Worm (Caenorhabditis elegans) whole organism, L1 larva: ENCODE data around the gene rpl-10.

Experiments
- C34B4.2 ChIP-seq: sonication (generic microtip); optimal IDR thresholded peaks from 2 replicates; lab custom pipeline; 2017; ENCODE audit warnings: mild to moderate bottlenecking, missing genetic modification characterization, missing compliant biosample characterization
- aly-2 ChIP-seq: fragments of 150-350 bp; optimal IDR thresholded peaks from 2 replicates; lab custom pipeline; 2014; ENCODE audit warnings: missing biosample characterization, missing genetic modification characterization
- ama-1 ChIP-seq: fragments of 150-350 bp; optimal IDR thresholded peaks from 2 replicates; lab custom pipeline; 2014
- blmp-1 ChIP-seq: fragments of 150-350 bp; optimal IDR thresholded peaks from 2 replicates; lab custom pipeline; 2014; ENCODE audit warnings: missing biosample characterization, missing genetic modification characterization
- ceh-63 ChIP-seq: fragments of 200-800 bp; sonication (Bioruptor generic); optimal IDR thresholded peaks from 2 replicates; lab custom pipeline; 2018; ENCODE audit warnings: mild to moderate bottlenecking, missing genetic modification characterization, missing compliant biosample characterization
- ceh-8 ChIP-seq: fragments of 200-800 bp; sonication (Bioruptor generic); optimal IDR thresholded peaks from 2 replicates; lab custom pipeline; 2018; ENCODE audit warnings: mild to moderate bottlenecking, missing genetic modification characterization, moderate library complexity, missing compliant biosample characterization
- ceh-82 ChIP-seq, 3 experiments: fragments of 150-350 bp in 1 of 3; sonication (generic microtip) in 2 of 3; optimal IDR thresholded peaks; 2 replicates each; lab custom pipeline; 2014 to 2017; ENCODE audit warnings: missing biosample characterization in 3 of 3, missing genetic modification characterization in 3 of 3
- ceh-90 ChIP-seq: sonication (generic microtip); optimal IDR thresholded peaks from 2 replicates; lab custom pipeline; 2016; ENCODE audit warnings: missing genetic modification characterization, missing compliant biosample characterization
- ces-1 ChIP-seq: fragments of 150-350 bp; optimal IDR thresholded peaks from 2 replicates; lab custom pipeline; 2014; ENCODE audit warnings: missing biosample characterization, missing genetic modification reagents, missing genetic modification characterization
- efl-1 ChIP-seq, 4 experiments: fragments of 150-350 bp; optimal IDR thresholded peaks in 3 of 4; peaks in 1 of 4; 1 replicate in 1 of 4; 2 replicates in 3 of 4; lab custom pipeline; 2014; ENCODE audit warnings: missing biosample characterization in 2 of 4, missing genetic modification characterization in 2 of 4, missing genetic modification reagents in 2 of 4
- efl-3 ChIP-seq: fragments of 200-800 bp; sonication (Bioruptor generic); optimal IDR thresholded peaks from 2 replicates; lab custom pipeline; 2018; ENCODE audit warnings: mild to moderate bottlenecking, missing genetic modification characterization, missing compliant biosample characterization
- egl-13 ChIP-seq: sonication (generic microtip); optimal IDR thresholded peaks from 2 replicates; lab custom pipeline; 2016; ENCODE audit warnings: missing genotype, missing genetic modification reagents, missing genetic modification characterization, missing compliant biosample characterization
- egl-27 ChIP-seq, 2 experiments: fragments of 150-350 bp in 1 of 2; sonication (generic microtip); optimal IDR thresholded peaks; 3 replicates each; lab custom pipeline; 2017 to 2018; ENCODE audit warnings: missing biosample characterization in 2 of 2, missing genetic modification characterization in 2 of 2, missing genetic modification reagents in 2 of 2
- elt-2 ChIP-seq: sonication (generic microtip); optimal IDR thresholded peaks from 2 replicates; lab custom pipeline; 2016; ENCODE audit warnings: missing genetic modification characterization, mild to moderate bottlenecking, inconsistent platforms, missing compliant biosample characterization, missing genetic modification reagents
- ets-5 ChIP-seq: fragments of 200-800 bp; sonication (Bioruptor generic); IDR thresholded peaks from 2 replicates; pipeline ENCODE4 v1.3.6; 2022; ENCODE audit warnings: missing genetic modification characterization, missing compliant biosample characterization
- fkh-10 ChIP-seq: sonication (generic microtip); optimal IDR thresholded peaks from 2 replicates; lab custom pipeline; 2017; ENCODE audit warnings: missing biosample characterization, missing genetic modification reagents, missing genetic modification characterization
- hlh-4 ChIP-seq: sonication (generic microtip); optimal IDR thresholded peaks from 2 replicates; lab custom pipeline; 2016; ENCODE audit warnings: mild to moderate bottlenecking, missing genetic modification characterization, missing compliant biosample characterization
- hpl-2 ChIP-seq: fragments of 150-350 bp; optimal IDR thresholded peaks from 2 replicates; lab custom pipeline; 2014; ENCODE audit warnings: missing biosample characterization, missing genetic modification reagents, missing genetic modification characterization
- isw-1 ChIP-seq: fragments of 200-800 bp; sonication (Bioruptor generic); IDR thresholded peaks from 2 replicates; pipeline ENCODE4 v1.3.6; 2022; ENCODE audit warnings: missing genetic modification characterization, missing compliant biosample characterization
- jun-1 ChIP-seq: fragments of 150-350 bp; optimal IDR thresholded peaks from 2 replicates; lab custom pipeline; 2014; ENCODE audit warnings: missing biosample characterization, missing genetic modification reagents, missing genetic modification characterization
- lin-14 ChIP-seq: fragments of 200-800 bp; sonication (Bioruptor generic); optimal IDR thresholded peaks from 2 replicates; lab custom pipeline; 2018; ENCODE audit warnings: mild to moderate bottlenecking, missing genetic modification characterization, moderate library complexity, missing compliant biosample characterization
- lin-35 ChIP-seq, 2 experiments: fragments of 150-350 bp; optimal IDR thresholded peaks; 2 replicates each; lab custom pipeline; 2014; ENCODE audit warnings: missing biosample characterization in 2 of 2, missing genetic modification characterization in 2 of 2, missing genetic modification reagents in 2 of 2
- lir-3 ChIP-seq: sonication (generic microtip); optimal IDR thresholded peaks from 2 replicates; lab custom pipeline; 2016; ENCODE audit warnings: mild to moderate bottlenecking, missing genetic modification characterization, moderate library complexity, missing compliant biosample characterization; ENCODE audit not compliant: poor library complexity
- mab-9 ChIP-seq: fragments of 200-800 bp; sonication (Bioruptor generic); IDR thresholded peaks from 2 replicates; pipeline ENCODE4 v1.3.6; 2022; ENCODE audit warnings: missing genetic modification reagents, missing genetic modification characterization, missing compliant biosample characterization
- mdl-1 ChIP-seq, 2 experiments: fragments of 150-350 bp; optimal IDR thresholded peaks; 2 replicates each; lab custom pipeline; 2014 to 2017; ENCODE audit warnings: missing biosample characterization in 2 of 2, missing genetic modification characterization in 2 of 2, inconsistent platforms in 1 of 2
- mep-1 ChIP-seq: fragments of 150-350 bp; optimal IDR thresholded peaks from 2 replicates; lab custom pipeline; 2014; ENCODE audit warnings: missing biosample characterization, missing genetic modification characterization
- nhr-11 ChIP-seq: fragments of 150-350 bp; optimal IDR thresholded peaks from 2 replicates; lab custom pipeline; 2014; ENCODE audit warnings: missing biosample characterization, missing genetic modification characterization
- nhr-12 ChIP-seq: sonication (generic microtip); optimal IDR thresholded peaks from 2 replicates; lab custom pipeline; 2017; ENCODE audit warnings: missing biosample characterization, missing genetic modification characterization
- nhr-19 ChIP-seq: fragments of 200-800 bp; sonication (Bioruptor generic); conservative IDR thresholded peaks from 2 replicates; pipeline ENCODE4 v1.3.6; 2022; ENCODE audit warnings: missing genetic modification characterization, missing compliant biosample characterization
- nhr-20 ChIP-seq: sonication (generic microtip); optimal IDR thresholded peaks from 2 replicates; lab custom pipeline; 2016; ENCODE audit warnings: mild to moderate bottlenecking, missing genetic modification characterization, missing compliant biosample characterization
- nhr-237 ChIP-seq: fragments of 150-350 bp; optimal IDR thresholded peaks from 2 replicates; lab custom pipeline; 2014; ENCODE audit warnings: missing biosample characterization, missing genetic modification characterization
- nhr-28 ChIP-seq: fragments of 150-350 bp; optimal IDR thresholded peaks from 2 replicates; lab custom pipeline; 2014; ENCODE audit warnings: missing biosample characterization, missing genetic modification characterization
- nhr-71 ChIP-seq: sonication (generic microtip); optimal IDR thresholded peaks from 2 replicates; lab custom pipeline; 2016; ENCODE audit warnings: mild to moderate bottlenecking, missing genetic modification characterization, moderate library complexity, missing compliant biosample characterization
- nhr-85 ChIP-seq: sonication (generic microtip); peaks from one replicate; lab custom pipeline; 2016; ENCODE audit warnings: missing genetic modification characterization, inconsistent platforms, missing compliant biosample characterization
- nhr-90 ChIP-seq: sonication (generic microtip); optimal IDR thresholded peaks from 2 replicates; lab custom pipeline; 2016; ENCODE audit warnings: mild to moderate bottlenecking, missing genetic modification characterization, missing compliant biosample characterization; ENCODE audit not compliant: poor library complexity
- pag-3 ChIP-seq: sonication (generic microtip); optimal IDR thresholded peaks from 2 replicates; lab custom pipeline; 2017; ENCODE audit warnings: missing genetic modification characterization, mild to moderate bottlenecking, missing compliant biosample characterization, antibody characterized with exemption, borderline replicate concordance; ENCODE audit not compliant: insufficient read depth
- snpc-4 ChIP-seq: fragments of 150-350 bp; optimal IDR thresholded peaks from 2 replicates; lab custom pipeline; 2014; ENCODE audit warnings: missing biosample characterization, missing genetic modification characterization
- snu-23 ChIP-seq: sonication (generic microtip); optimal IDR thresholded peaks from 2 replicates; lab custom pipeline; 2016; ENCODE audit warnings: missing genetic modification characterization, missing compliant biosample characterization
- sptf-1 ChIP-seq: fragments of 150-350 bp; optimal IDR thresholded peaks from 2 replicates; lab custom pipeline; 2014; ENCODE audit warnings: missing biosample characterization, missing genetic modification characterization
- tbx-2 ChIP-seq: sonication (generic microtip); optimal IDR thresholded peaks from 2 replicates; lab custom pipeline; 2016; ENCODE audit warnings: missing genetic modification characterization, missing compliant biosample characterization
- unc-130 ChIP-seq: fragments of 150-350 bp; optimal IDR thresholded peaks from 2 replicates; lab custom pipeline; 2017; ENCODE audit warnings: missing biosample characterization, missing genetic modification characterization, inconsistent platforms
- unc-30 ChIP-seq: sonication (generic microtip); optimal IDR thresholded peaks from 2 replicates; lab custom pipeline; 2017; ENCODE audit warnings: missing biosample characterization, missing genetic modification characterization
- unc-86 ChIP-seq: sonication (generic microtip); optimal IDR thresholded peaks from 2 replicates; lab custom pipeline; 2016; ENCODE audit warnings: missing genetic modification characterization, missing compliant biosample characterization
- vab-15 ChIP-seq: sonication (generic microtip); optimal IDR thresholded peaks from 2 replicates; lab custom pipeline; 2017; ENCODE audit warnings: missing genotype, mild to moderate bottlenecking, missing genetic modification characterization, missing compliant biosample characterization
- xbp-1 ChIP-seq: sonication (generic microtip); optimal IDR thresholded peaks from 2 replicates; lab custom pipeline; 2016; ENCODE audit warnings: missing genetic modification characterization, missing compliant biosample characterization
- zip-4 ChIP-seq: fragments of 200-800 bp; sonication (Bioruptor generic); optimal IDR thresholded peaks from 2 replicates; lab custom pipeline; 2018; ENCODE audit warnings: mild to moderate bottlenecking, missing genetic modification characterization, moderate library complexity, missing compliant biosample characterization
- ztf-11 ChIP-seq, 2 experiments: sonication (generic microtip); optimal IDR thresholded peaks; 2 replicates each; lab custom pipeline; 2016 to 2017; ENCODE audit warnings: missing genetic modification characterization in 2 of 2, missing biosample characterization in 1 of 2, missing compliant biosample characterization in 1 of 2
- ztf-4 ChIP-seq: fragments of 150-350 bp; optimal IDR thresholded peaks from 2 replicates; lab custom pipeline; 2014; ENCODE audit warnings: missing biosample characterization, missing genetic modification characterization

Gene rpl-10

ce11 chrII:8124867-8125266 lies 18.8 kb upstream of the rpl-10 start, which contains the start of gene ire-1 (continued):
- TF ChIP-seq egl-13 (tag; lab: Kevin White, UChicago) (no peak), ceh-90 (tag; lab: Kevin White, UChicago) (no peak), aly-2 (no peak), unc-130 (tag; lab: Kevin White, UChicago) (peak; percentile 80), isw-1 (GFP tag; lab: Robert Waterston, UW) (peak; percentile 50), xbp-1 (tag; lab: Kevin White, UChicago) (peak; percentile 59), nhr-19 (GFP tag; lab: Robert Waterston, UW) (no peak), zip-4 (GFP tag; lab: Kevin White, UChicago) (peak; percentile 15), mab-9 (GFP tag; lab: Robert Waterston, UW) (no peak), nhr-20 (tag; lab: Kevin White, UChicago) (peak; percentile 39), nhr-71 (peak; percentile 65)

- TF ChIP-seq efl-1 (optimal IDR thresholded peaks at IDR 0.05; lab: Kevin White, UChicago) (no peak), efl-1 (GFP tag; optimal IDR thresholded peaks at IDR 0.05 in 1 of 2; lab: Kevin White, UChicago) (peak in 1 of 2 experiments; percentile 86), lin-14 (GFP tag; lab: Kevin White, UChicago) (peak; percentile 8), unc-86 (tag; lab: Kevin White, UChicago) (no peak), blmp-1 (tag; lab: Kevin White, UChicago) (peak; percentile 73)
Measured at ce11 chrII:8125439-8125838, 18.2 kb upstream of the rpl-10 start.

DNA sequence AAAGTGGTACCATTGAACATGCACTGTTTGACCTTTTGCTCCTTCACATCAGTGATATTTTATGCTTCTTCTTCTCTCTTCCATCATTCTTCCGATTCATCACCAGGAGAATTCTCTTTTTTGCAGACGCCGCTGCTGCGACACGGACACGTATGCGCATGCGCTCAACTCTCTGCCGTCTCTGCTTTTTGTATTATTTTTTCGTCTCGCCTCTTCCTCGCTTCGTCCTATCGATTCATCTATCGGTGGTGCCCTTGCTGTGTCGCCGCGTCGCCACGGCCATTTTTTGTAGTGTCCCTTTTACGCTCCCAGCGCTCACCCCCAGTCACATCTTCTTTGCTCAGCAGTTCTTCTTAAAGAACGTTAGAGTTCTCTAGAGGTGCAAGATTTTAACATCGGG lies 17.5 kb upstream of the rpl-10 start:
- TF ChIP-seq mdl-1 (tag; optimal IDR thresholded peaks at IDR 0.05; lab: Kevin White, UChicago) (peak in 1 of 2 experiments; percentile 27), ceh-82 (tag; optimal IDR thresholded peaks at IDR 0.05; lab: Kevin White, UChicago) (peak; percentile 29 to 77 (median 63)), nhr-85 (no peak), nhr-11 (tag; lab: Kevin White, UChicago) (no peak), nhr-20 (tag; lab: Kevin White, UChicago) (peak; percentile 18), vab-15 (no peak), nhr-237 (no peak), snpc-4 (no peak), lir-3 (no peak), ztf-4 (no peak), ama-1 (lab: Kevin White, UChicago) (no peak), fkh-10 (GFP tag; lab: Kevin White, UChicago) (peak; percentile 7), hpl-2 (no peak), ceh-8 (GFP tag; lab: Kevin White, UChicago) (no peak), unc-130 (tag; lab: Kevin White, UChicago) (no peak), ets-5 (no peak), pag-3 (tag; lab: Kevin White, UChicago) (no peak), snu-23 (peak; percentile 24), nhr-12 (tag; lab: Kevin White, UChicago) (no peak), lin-35 (GFP tag; optimal IDR thresholded peaks at IDR 0.05; lab: Kevin White, UChicago) (peak; percentile 40 to 41), hlh-4 (tag; lab: Kevin White, UChicago) (no peak), nhr-28 (tag; lab: Kevin White, UChicago) (no peak), elt-2 (tag; lab: Kevin White, UChicago) (no peak), nhr-90 (no peak), nhr-71 (peak; percentile 64), aly-2 (no peak), isw-1 (GFP tag; lab: Robert Waterston, UW) (no peak), C34B4.2 (tag; lab: Kevin White, UChicago) (no peak), ces-1 (GFP tag; lab: Kevin White, UChicago) (no peak), jun-1 (tag; lab: Kevin White, UChicago) (peak; percentile 1), zip-4 (GFP tag; lab: Kevin White, UChicago) (no peak), mep-1 (peak; percentile 57), ceh-63 (GFP tag; lab: Kevin White, UChicago) (no peak), tbx-2 (tag; lab: Kevin White, UChicago) (no peak), unc-30 (no peak), sptf-1 (no peak), efl-3 (GFP tag; lab: Kevin White, UChicago) (no peak), egl-27 (tag; optimal IDR thresholded peaks at IDR 0.05; lab: Kevin White, UChicago) (peak in 1 of 2 experiments; percentile 14), ztf-11 (tag; optimal IDR thresholded peaks at IDR 0.05; lab: Kevin White, UChicago) (peak in 1 of 2 experiments; percentile 12)
